Worm (Caenorhabditis elegans): ENCODE measurements around the gene rnp-5.

rnp-5 gene

DNA sequence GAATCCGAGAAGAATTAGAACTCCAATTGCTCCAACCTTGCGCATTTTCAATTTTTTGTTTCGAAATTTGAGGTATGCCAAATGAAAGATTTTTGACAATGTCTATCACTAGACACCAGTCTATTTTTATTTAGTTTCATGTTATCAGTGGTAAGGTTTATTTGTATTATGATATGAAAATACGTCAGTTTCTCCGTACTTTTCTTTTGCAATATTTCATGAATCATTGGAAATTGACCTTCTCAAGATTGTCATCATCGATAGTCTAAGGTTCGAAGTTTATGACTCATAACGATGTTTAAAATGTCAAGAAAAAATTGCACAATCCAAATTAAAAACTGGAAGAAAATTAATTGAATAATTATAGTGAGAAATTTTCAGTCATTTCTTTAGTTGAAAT lies 19.7 kb upstream of the rnp-5 start, which contains the start of gene clc-19:
TSS of gene clc-19 (minus strand) at position 135 of the 400 bp plus-strand sequence.
- TF ChIP-seq lsy-2 (tag; optimal IDR thresholded peaks at IDR 0.05) (no peak), ham-2 (GFP tag; optimal IDR thresholded peaks at IDR 0.05) (no peak), ceh-39 (tag; optimal IDR thresholded peaks at IDR 0.05) (no peak), ceh-83 (GFP tag; optimal IDR thresholded peaks at IDR 0.05) (no peak), bed-3 (GFP tag; optimal IDR thresholded peaks at IDR 0.05) (no peak), unc-120 (tag; optimal IDR thresholded peaks at IDR 0.05; ENCODE audit: poor library complexity, severe bottlenecking) (no peak)

DNA sequence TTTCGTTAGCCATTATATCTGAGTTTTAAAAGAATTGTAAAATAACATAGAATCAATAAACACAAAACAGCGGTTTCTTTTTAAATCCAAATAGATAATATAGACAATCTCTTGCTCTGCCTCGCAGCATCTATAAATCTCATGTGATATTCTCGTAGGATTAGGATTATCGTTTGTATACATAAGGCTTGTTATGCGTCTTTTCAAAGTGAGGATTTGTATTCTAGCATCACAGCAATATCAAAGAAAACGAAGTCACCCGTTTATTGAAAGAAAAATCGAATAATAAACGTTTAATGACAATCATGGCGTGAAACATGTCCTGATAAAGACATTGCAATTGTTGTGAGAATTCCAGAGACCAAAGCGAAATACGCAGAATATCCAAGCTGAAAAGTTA lies 18.7 kb upstream of the rnp-5 start, which contains the start of the genes T24C4.3 and clc-20:
TSS of gene T24C4.3 (minus strand) at position 101 of the 400 bp plus-strand sequence.
TSS of gene clc-20 (plus strand) at position 211 of the 400 bp plus-strand sequence.
- no peak for TF ChIP-seq unc-39 (tag; optimal IDR thresholded peaks at IDR 0.05)
- no peak for TF ChIP-seq drap-1 (GFP tag; optimal IDR thresholded peaks at IDR 0.05)
- TF ChIP-seq nhr-28 (tag; optimal IDR thresholded peaks at IDR 0.05) = no peak
- no peak for TF ChIP-seq tbx-8 (GFP tag; optimal IDR thresholded peaks at IDR 0.05)
- TF ChIP-seq unc-120 (tag; optimal IDR thresholded peaks at IDR 0.05; ENCODE audit: poor library complexity, severe bottlenecking) = no peak
- no peak for TF ChIP-seq nhr-12 (tag; optimal IDR thresholded peaks at IDR 0.05)
- TF ChIP-seq flh-1 (GFP tag; optimal IDR thresholded peaks at IDR 0.05) = no peak
- no peak for TF ChIP-seq mls-2 (tag; optimal IDR thresholded peaks at IDR 0.05)
- no peak for TF ChIP-seq lin-32 (GFP tag; optimal IDR thresholded peaks at IDR 0.05)
- no peak for TF ChIP-seq pha-4 (tag; optimal IDR thresholded peaks at IDR 0.05)

DNA sequence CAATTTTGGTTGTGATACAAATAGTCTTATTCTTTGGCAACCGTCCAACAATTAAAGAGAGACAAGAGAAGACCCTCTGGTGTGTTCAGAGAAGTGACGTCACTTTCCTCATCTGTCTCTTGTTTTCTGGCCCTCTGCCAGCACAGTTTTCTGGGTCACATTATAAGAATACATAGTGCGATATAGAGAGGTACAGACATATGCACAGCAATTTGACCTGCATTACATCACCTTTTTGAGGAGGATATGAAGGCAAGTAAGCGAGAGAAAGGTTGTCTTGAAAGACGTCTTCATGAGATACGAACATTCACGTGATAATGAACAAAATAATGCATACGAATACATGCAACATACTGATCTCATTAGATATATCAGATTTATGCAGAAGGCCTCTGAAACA lies 16.8 kb upstream of the rnp-5 start:
- TF ChIP-seq nhr-76 (tag; optimal IDR thresholded peaks at IDR 0.05) (no peak), lin-13 (tag; optimal IDR thresholded peaks at IDR 0.05) (no peak), ceh-83 (GFP tag; optimal IDR thresholded peaks at IDR 0.05) (no peak), elt-1 (tag; optimal IDR thresholded peaks at IDR 0.05; ENCODE audit: borderline replicate concordance, insufficient read depth) (peak; percentile 49), lsy-2 (tag; optimal IDR thresholded peaks at IDR 0.05) (no peak), hlh-1 (tag; optimal IDR thresholded peaks at IDR 0.05) (no peak), sem-2 (GFP tag; optimal IDR thresholded peaks at IDR 0.05) (no peak), mep-1 (tag; optimal IDR thresholded peaks at IDR 0.05) (peak; percentile 8), zip-8 (tag; optimal IDR thresholded peaks at IDR 0.05) (peak; percentile 67), pha-4 (tag; optimal IDR thresholded peaks at IDR 0.05) (no peak), cnd-1 (tag; optimal IDR thresholded peaks at IDR 0.05) (peak; percentile 57), flh-1 (GFP tag; optimal IDR thresholded peaks at IDR 0.05) (no peak), unc-39 (tag; optimal IDR thresholded peaks at IDR 0.05) (peak; percentile 68), nhr-28 (tag; optimal IDR thresholded peaks at IDR 0.05) (no peak), ceh-39 (tag; optimal IDR thresholded peaks at IDR 0.05) (peak; percentile 20), ztf-11 (tag; optimal IDR thresholded peaks at IDR 0.05) (no peak), nhr-2 (tag; optimal IDR thresholded peaks at IDR 0.05) (peak; percentile 71), drap-1 (GFP tag; optimal IDR thresholded peaks at IDR 0.05) (no peak), blmp-1 (tag; optimal IDR thresholded peaks at IDR 0.05) (no peak), lin-32 (GFP tag; optimal IDR thresholded peaks at IDR 0.05) (no peak), tbx-8 (GFP tag; optimal IDR thresholded peaks at IDR 0.05) (no peak)

DNA sequence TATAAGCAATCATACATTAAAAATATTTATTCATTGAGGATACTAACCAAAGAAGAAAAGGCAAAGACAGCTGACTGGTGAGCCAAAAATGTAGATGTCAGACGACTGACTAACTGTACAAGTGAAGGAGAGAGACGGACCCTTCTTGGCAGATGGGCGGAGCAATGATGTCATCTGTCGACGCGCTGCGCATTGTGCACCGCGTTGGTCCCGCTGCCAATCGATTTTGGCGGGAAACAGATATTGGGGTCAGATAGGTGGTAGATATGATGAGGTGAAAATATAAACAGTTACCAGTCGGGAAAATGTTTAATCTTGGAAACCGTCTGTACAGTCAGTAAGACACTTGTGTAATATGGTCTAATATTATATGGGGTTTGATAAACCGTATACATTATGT lies 16.2 kb upstream of the rnp-5 start, which contains the start of gene T24C4.2:
TSS of gene T24C4.2 (minus strand) at position 101 of the 400 bp plus-strand sequence.
- TF ChIP-seq nhr-76 (tag; optimal IDR thresholded peaks at IDR 0.05) (no peak), lin-32 (GFP tag; optimal IDR thresholded peaks at IDR 0.05) (peak; percentile 22), zip-8 (tag; optimal IDR thresholded peaks at IDR 0.05) (peak; percentile 42), flh-1 (GFP tag; optimal IDR thresholded peaks at IDR 0.05) (no peak), ham-2 (GFP tag; optimal IDR thresholded peaks at IDR 0.05) (no peak), cnd-1 (tag; optimal IDR thresholded peaks at IDR 0.05) (peak; percentile 20), elt-1 (tag; optimal IDR thresholded peaks at IDR 0.05; ENCODE audit: borderline replicate concordance, insufficient read depth) (no peak), mab-5 (tag; optimal IDR thresholded peaks at IDR 0.05) (no peak), ceh-39 (tag; optimal IDR thresholded peaks at IDR 0.05) (peak; percentile 47)

- TF ChIP-seq lin-32 (GFP tag; optimal IDR thresholded peaks at IDR 0.05) (peak; percentile 69), nhr-76 (tag; optimal IDR thresholded peaks at IDR 0.05) (no peak), nhr-12 (tag; optimal IDR thresholded peaks at IDR 0.05) (no peak)
Observed at ce11 chrIII:868866-869265, 15.2 kb upstream of the rnp-5 start.

ce11 chrIII:861819-862356 lies 8.2 kb upstream of the rnp-5 start, which contains the start of gene arx-4:
TSS of gene arx-4 (plus strand) at chrIII:862306.
- TF ChIP-seq ces-1 (GFP tag; optimal IDR thresholded peaks at IDR 0.05) = peak; percentile 93
- no peak for TF ChIP-seq sem-2 (GFP tag; optimal IDR thresholded peaks at IDR 0.05)
